Worm (Caenorhabditis elegans) whole organism, late embryonic: ENCODE data around the gene set-12.

Experiments used
- C38D4.7 ChIP-seq: fragments of 200-800 bp; sonication (Bioruptor generic); optimal IDR thresholded peaks from 2 replicates; lab custom pipeline; 2018; ENCODE audit warnings: mild to moderate bottlenecking, missing genetic modification characterization, moderate library complexity, missing compliant biosample characterization
- ama-1 ChIP-seq: fragments of 150-350 bp; optimal IDR thresholded peaks from 2 replicates; lab custom pipeline; 2014
- ceh-22 ChIP-seq: sonication (generic microtip); optimal IDR thresholded peaks from 2 replicates; lab custom pipeline; 2017; ENCODE audit warnings: missing biosample characterization, missing genetic modification characterization
- ceh-24 ChIP-seq: sonication (generic microtip); optimal IDR thresholded peaks from 2 replicates; lab custom pipeline; 2016; ENCODE audit warnings: mild to moderate bottlenecking, missing genetic modification characterization, missing compliant biosample characterization
- ceh-9 ChIP-seq: sonication (generic microtip); optimal IDR thresholded peaks from 2 replicates; lab custom pipeline; 2016; ENCODE audit warnings: mild to moderate bottlenecking, missing genetic modification characterization, inconsistent platforms, missing compliant biosample characterization
- hlh-30 ChIP-seq: sonication (generic microtip); optimal IDR thresholded peaks from 2 replicates; lab custom pipeline; 2017; ENCODE audit warnings: antibody characterized with exemption, missing genetic modification characterization, missing compliant biosample characterization; ENCODE audit not compliant: insufficient read depth
- hlh-8 ChIP-seq: sonication (generic microtip); optimal IDR thresholded peaks from 2 replicates; lab custom pipeline; 2016; ENCODE audit warnings: missing genotype, missing genetic modification characterization, missing compliant biosample characterization
- pha-4 ChIP-seq: fragments of 150-350 bp; optimal IDR thresholded peaks from 2 replicates; lab custom pipeline; 2018; ENCODE audit warnings: missing biosample characterization, missing genetic modification reagents, missing genetic modification characterization
- pqm-1 ChIP-seq: sonication (generic microtip); optimal IDR thresholded peaks from 2 replicates; lab custom pipeline; 2016; ENCODE audit warnings: missing genetic modification characterization, missing compliant biosample characterization
- rnt-1 ChIP-seq: sonication (generic microtip); optimal IDR thresholded peaks from 2 replicates; lab custom pipeline; 2016; ENCODE audit warnings: missing genetic modification characterization, missing compliant biosample characterization
- sox-4 ChIP-seq: sonication (generic microtip); optimal IDR thresholded peaks from 2 replicates; lab custom pipeline; 2017; ENCODE audit warnings: mild to moderate bottlenecking, missing genetic modification characterization, inconsistent platforms, missing compliant biosample characterization
- tbx-2 ChIP-seq: sonication (generic microtip); optimal IDR thresholded peaks from 2 replicates; lab custom pipeline; 2016; ENCODE audit warnings: missing genetic modification characterization, missing compliant biosample characterization

- TF ChIP-seq pha-4: no peak
- no peak for TF ChIP-seq ceh-22 (tag; lab: Kevin White, UChicago)
- no peak for TF ChIP-seq rnt-1 (tag; lab: Kevin White, UChicago)
- TF ChIP-seq ceh-9 (tag; lab: Kevin White, UChicago): no peak
- TF ChIP-seq ceh-24: no peak
- no peak for TF ChIP-seq ama-1 (lab: Kevin White, UChicago)
- no peak for TF ChIP-seq tbx-2 (tag; lab: Kevin White, UChicago)
- no peak for TF ChIP-seq hlh-30
- TF ChIP-seq hlh-8 (tag; lab: Kevin White, UChicago): no peak
- no peak for TF ChIP-seq pqm-1
- no peak for TF ChIP-seq C38D4.7 (GFP tag; lab: Kevin White, UChicago)
- TF ChIP-seq sox-4 (tag; lab: Kevin White, UChicago): no peak
Observed at ce11 chrX:7720565-7720964, 15.5 kb downstream of the set-12 start.
